Fruit fly (Drosophila melanogaster) whole organism, prepupa: Measurements from ENCODE around the gene EMC10.

Experiments
- Blimp-1 ChIP-seq: fragments of 200-800 bp; sonication (Bioruptor generic); optimal IDR thresholded peaks from 3 replicates; lab custom pipeline; 2017; ENCODE audit warnings: missing biosample characterization, missing genetic modification characterization, mild to moderate bottlenecking, moderate library complexity, missing genetic modification reagents
- CG10631 ChIP-seq: fragments of 200-800 bp; sonication (Bioruptor generic); optimal IDR thresholded peaks from 2 replicates; lab custom pipeline; 2016; ENCODE audit warnings: missing biosample characterization, missing genetic modification characterization
- CG11294 ChIP-seq: fragments of 200-800 bp; sonication (Bioruptor generic); IDR thresholded peaks from 2 replicates; pipeline ENCODE4 v1.3.6; 2022; ENCODE audit warnings: missing biosample characterization, missing genetic modification characterization
- CG11902 ChIP-seq: fragments of 200-800 bp; sonication (Bioruptor generic); optimal IDR thresholded peaks from 3 replicates; lab custom pipeline; 2016; ENCODE audit warnings: missing biosample characterization, missing genetic modification characterization
- CG15336 ChIP-seq: fragments of 200-800 bp; sonication (Bioruptor generic); IDR thresholded peaks from 2 replicates; pipeline ENCODE4 v1.3.6; 2022; ENCODE audit warnings: missing biosample characterization, missing genetic modification characterization
- CG1621 ChIP-seq: fragments of 200-800 bp; sonication (Bioruptor generic); optimal IDR thresholded peaks from 3 replicates; lab custom pipeline; 2018; ENCODE audit warnings: missing biosample characterization, mild to moderate bottlenecking, missing genetic modification characterization
- CG16779 ChIP-seq: fragments of 200-800 bp; sonication (Bioruptor generic); optimal IDR thresholded peaks from 3 replicates; lab custom pipeline; 2017; ENCODE audit warnings: missing biosample characterization, mild to moderate bottlenecking, missing genetic modification characterization
- CG34406 ChIP-seq: fragments of 200-800 bp; sonication (Bioruptor generic); optimal IDR thresholded peaks from 3 replicates; lab custom pipeline; 2016; ENCODE audit warnings: missing biosample characterization, missing genetic modification characterization
- CG3919 ChIP-seq: fragments of 200-800 bp; sonication (Bioruptor generic); optimal IDR thresholded peaks from 3 replicates; lab custom pipeline; 2016; ENCODE audit warnings: missing biosample characterization, missing genetic modification characterization
- CG4318 ChIP-seq: fragments of 200-800 bp; sonication (Bioruptor generic); optimal IDR thresholded peaks from 3 replicates; lab custom pipeline; 2017; ENCODE audit warnings: missing biosample characterization, mild to moderate bottlenecking, missing genetic modification characterization
- CG6276 ChIP-seq: fragments of 200-800 bp; sonication (Bioruptor generic); optimal IDR thresholded peaks from 2 replicates; lab custom pipeline; 2017; ENCODE audit warnings: missing biosample characterization, mild to moderate bottlenecking, missing genetic modification characterization
- CG6792 ChIP-seq: fragments of 200-800 bp; sonication (Bioruptor generic); optimal IDR thresholded peaks from 3 replicates; lab custom pipeline; 2016; ENCODE audit warnings: missing biosample characterization, missing genetic modification characterization
- CG6854 ChIP-seq: fragments of 200-800 bp; sonication (Bioruptor generic); optimal IDR thresholded peaks from 2 replicates; lab custom pipeline; 2017; ENCODE audit warnings: missing biosample characterization, mild to moderate bottlenecking, missing genetic modification characterization
- CG7368 ChIP-seq: fragments of 200-800 bp; sonication (Bioruptor generic); optimal IDR thresholded peaks from 3 replicates; lab custom pipeline; 2016; ENCODE audit warnings: missing biosample characterization, missing genetic modification characterization
- CG8119 ChIP-seq: fragments of 200-800 bp; sonication (Bioruptor generic); IDR thresholded peaks from 3 replicates; pipeline ENCODE4 v1.3.6; 2022; ENCODE audit warnings: missing biosample characterization, missing genetic modification characterization
- CG8319 ChIP-seq: fragments of 200-800 bp; sonication (Bioruptor generic); optimal IDR thresholded peaks from 3 replicates; lab custom pipeline; 2016; ENCODE audit warnings: missing biosample characterization, missing genetic modification characterization
- CG8632 ChIP-seq: fragments of 200-800 bp; sonication (Bioruptor generic); optimal IDR thresholded peaks from 3 replicates; lab custom pipeline; 2016; ENCODE audit warnings: missing biosample characterization, missing genetic modification characterization
- Eip75B ChIP-seq: fragments of 200-800 bp; sonication (Bioruptor generic); optimal IDR thresholded peaks from 3 replicates; lab custom pipeline; 2016; ENCODE audit warnings: missing biosample characterization, missing genetic modification characterization
- Eip78C ChIP-seq: fragments of 200-800 bp; sonication (Bioruptor generic); peaks from one replicate; lab custom pipeline; 2016; ENCODE audit warnings: missing biosample characterization, missing genetic modification characterization
- Eip93F ChIP-seq: fragments of 200-800 bp; sonication (Bioruptor generic); optimal IDR thresholded peaks from 2 replicates; lab custom pipeline; 2016; ENCODE audit warnings: missing biosample characterization, mild to moderate bottlenecking, missing genetic modification characterization
- Ets21C ChIP-seq: fragments of 200-800 bp; sonication (Bioruptor generic); optimal IDR thresholded peaks from 3 replicates; lab custom pipeline; 2016; ENCODE audit warnings: missing biosample characterization, missing genetic modification characterization
- Ets96B ChIP-seq: fragments of 200-800 bp; optimal IDR thresholded peaks from 2 replicates; lab custom pipeline; 2019; ENCODE audit warnings: missing biosample characterization, mild to moderate bottlenecking, missing genetic modification characterization, moderate library complexity
- Hr39 ChIP-seq: fragments of 200-800 bp; sonication (Bioruptor generic); optimal IDR thresholded peaks from 2 replicates; lab custom pipeline; 2016; ENCODE audit warnings: missing biosample characterization, missing genetic modification characterization
- Met ChIP-seq: fragments of 200-800 bp; sonication (Bioruptor generic); optimal IDR thresholded peaks from 3 replicates; lab custom pipeline; 2016; ENCODE audit warnings: missing biosample characterization, missing genetic modification characterization
- Sox14 ChIP-seq: fragments of 200-800 bp; sonication (Bioruptor generic); optimal IDR thresholded peaks from 3 replicates; lab custom pipeline; 2016; ENCODE audit warnings: missing biosample characterization, missing genetic modification characterization
- Sox15 ChIP-seq: fragments of 200-800 bp; sonication (Bioruptor generic); optimal IDR thresholded peaks from 3 replicates; lab custom pipeline; 2016; ENCODE audit warnings: missing biosample characterization, missing genetic modification characterization
- acj6 ChIP-seq: fragments of 200-800 bp; sonication (Bioruptor generic); optimal IDR thresholded peaks from 3 replicates; lab custom pipeline; 2016; ENCODE audit warnings: missing biosample characterization, missing genetic modification characterization
- cyc ChIP-seq: fragments of 200-800 bp; sonication (Bioruptor generic); optimal IDR thresholded peaks from 3 replicates; lab custom pipeline; 2016; ENCODE audit warnings: missing biosample characterization, missing genetic modification characterization
- dsx ChIP-seq: fragments of 200-800 bp; optimal IDR thresholded peaks from 3 replicates; lab custom pipeline; 2019; ENCODE audit warnings: missing biosample characterization, mild to moderate bottlenecking, missing genetic modification characterization, moderate library complexity; ENCODE audit not compliant: poor library complexity, severe bottlenecking
- eg ChIP-seq: fragments of 200-800 bp; sonication (Bioruptor generic); IDR thresholded peaks from 3 replicates; pipeline ENCODE4 v1.3.6; 2022; ENCODE audit warnings: missing biosample characterization, missing genetic modification characterization
- fd85E ChIP-seq: fragments of 200-800 bp; sonication (Bioruptor generic); optimal IDR thresholded peaks from 3 replicates; lab custom pipeline; 2016; ENCODE audit warnings: missing biosample characterization, missing genetic modification characterization
- fkh ChIP-seq: fragments of 200-800 bp; sonication (Bioruptor generic); optimal IDR thresholded peaks from 3 replicates; lab custom pipeline; 2017; ENCODE audit warnings: missing biosample characterization, mild to moderate bottlenecking, missing genetic modification characterization, moderate library complexity
- pdm3 ChIP-seq: fragments of 200-800 bp; sonication (Bioruptor generic); optimal IDR thresholded peaks from 3 replicates; lab custom pipeline; 2016; ENCODE audit warnings: missing biosample characterization, missing genetic modification characterization
- salr ChIP-seq, 2 experiments: fragments of 200-800 bp; sonication (Bioruptor generic); optimal IDR thresholded peaks; 3 replicates each; lab custom pipeline; 2016 to 2018; ENCODE audit warnings: missing biosample characterization in 2 of 2, missing genetic modification characterization in 2 of 2, mild to moderate bottlenecking in 1 of 2
- ss ChIP-seq, 2 experiments: fragments of 200-800 bp; sonication (Bioruptor generic); optimal IDR thresholded peaks; 2 replicates in 1 of 2; 3 replicates in 1 of 2; lab custom pipeline; 2017 to 2018; ENCODE audit warnings: mild to moderate bottlenecking in 2 of 2, missing biosample characterization in 2 of 2, missing genetic modification characterization in 2 of 2, moderate library complexity in 1 of 2
- svp ChIP-seq: fragments of 200-800 bp; sonication (Bioruptor generic); peaks from one replicate; lab custom pipeline; 2016; ENCODE audit warnings: missing biosample characterization, missing genetic modification characterization
- topi ChIP-seq: fragments of 200-800 bp; sonication (Bioruptor generic); optimal IDR thresholded peaks from 3 replicates; lab custom pipeline; 2016; ENCODE audit warnings: missing biosample characterization, missing genetic modification characterization
- vri ChIP-seq: fragments of 200-800 bp; sonication (Bioruptor generic); optimal IDR thresholded peaks from 3 replicates; lab custom pipeline; 2016; ENCODE audit warnings: missing biosample characterization, mild to moderate bottlenecking, missing genetic modification characterization

The EMC10 gene

DNA sequence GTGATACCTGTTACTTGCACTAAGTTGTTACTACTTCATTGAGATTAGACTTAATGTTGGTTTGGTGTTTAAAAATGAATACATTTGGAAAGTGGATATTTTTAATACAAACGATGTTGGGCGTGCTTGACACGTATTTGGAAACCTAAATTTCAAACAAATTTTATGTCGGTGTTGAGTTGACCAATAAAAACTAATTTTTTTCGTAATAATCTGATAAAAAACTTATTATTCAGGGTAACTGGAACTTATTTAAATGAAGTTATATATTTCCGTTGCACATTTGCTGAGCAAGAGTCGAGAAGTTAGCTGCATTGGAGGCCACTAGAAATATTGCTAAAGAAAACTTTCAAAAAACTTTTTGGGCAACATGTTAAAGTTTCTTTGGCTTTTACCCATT is 31.9 kb upstream of the EMC10 start, which contains the start of gene CG33290:
CG33290 (plus strand) TSS at position 301 of the 400 bp plus-strand sequence.
- no peak for TF ChIP-seq CG10631 (GFP tag; lab: Kevin White, UChicago)
- no peak for TF ChIP-seq Hr39 (GFP tag; lab: Kevin White, UChicago)
- TF ChIP-seq Met (GFP tag; lab: Kevin White, UChicago), result no peak
- no peak for TF ChIP-seq ss (GFP tag; optimal IDR thresholded peaks at IDR 0.05; lab: Kevin White, UChicago)
- TF ChIP-seq CG11902 (GFP tag; lab: Kevin White, UChicago), result no peak
- no peak for TF ChIP-seq topi
- TF ChIP-seq Sox15 (GFP tag; lab: Kevin White, UChicago), result no peak
- no peak for TF ChIP-seq acj6 (GFP tag; lab: Kevin White, UChicago)
- TF ChIP-seq CG8632 (GFP tag; lab: Kevin White, UChicago), result no peak
- no peak for TF ChIP-seq CG15336 (GFP tag; lab: Robert Waterston, UW)
- no peak for TF ChIP-seq Eip78C (GFP tag; lab: Kevin White, UChicago)
- TF ChIP-seq CG1621, result no peak
- no peak for TF ChIP-seq CG8119 (GFP tag; lab: Robert Waterston, UW)
- TF ChIP-seq CG16779 (tag; lab: Kevin White, UChicago), result no peak
- no peak for TF ChIP-seq CG6276

DNA sequence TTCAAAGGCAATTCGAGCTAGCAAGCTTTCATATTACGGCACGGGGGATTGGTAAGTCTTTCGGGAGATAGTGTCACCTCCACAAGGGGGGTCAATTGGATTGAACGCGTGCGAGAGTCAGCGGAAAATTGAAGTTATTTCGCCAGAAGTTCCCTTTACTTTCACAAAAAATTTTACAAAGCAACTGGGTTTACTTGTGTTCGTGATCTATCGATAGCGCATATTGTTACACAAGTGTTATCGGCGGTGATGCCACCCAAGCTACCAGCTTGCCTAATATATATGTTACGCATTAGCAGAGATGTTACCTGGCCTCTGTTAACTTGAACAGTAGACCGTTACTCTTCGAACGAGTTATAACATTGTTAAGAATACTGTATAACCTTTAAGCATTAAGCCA is 19.2 kb upstream of the EMC10 start, which contains the start of gene Wnk:
Wnk (minus strand) TSS at position 177 of the 400 bp plus-strand sequence.
- TF ChIP-seq ss (GFP tag; optimal IDR thresholded peaks at IDR 0.05; lab: Kevin White, UChicago), result no peak
- TF ChIP-seq fkh (GFP tag; lab: Kevin White, UChicago), result no peak
- TF ChIP-seq dsx (GFP tag; lab: Kevin White, UChicago), result no peak
- no peak for TF ChIP-seq pdm3 (GFP tag; lab: Kevin White, UChicago)
- no peak for TF ChIP-seq Ets96B
- TF ChIP-seq CG4318 (GFP tag; lab: Kevin White, UChicago), result no peak
- TF ChIP-seq CG8632 (GFP tag; lab: Kevin White, UChicago), result no peak
- TF ChIP-seq fd85E (GFP tag; lab: Kevin White, UChicago), result no peak
- no peak for TF ChIP-seq salr (GFP tag; optimal IDR thresholded peaks at IDR 0.05; lab: Kevin White, UChicago)
- TF ChIP-seq CG10631 (GFP tag; lab: Kevin White, UChicago), result no peak
- TF ChIP-seq Eip75B (GFP tag; lab: Kevin White, UChicago), result no peak
- no peak for TF ChIP-seq Blimp-1
- no peak for TF ChIP-seq Ets21C (GFP tag; lab: Kevin White, UChicago)
- no peak for TF ChIP-seq CG6276
- no peak for TF ChIP-seq CG8119 (GFP tag; lab: Robert Waterston, UW)
- no peak for TF ChIP-seq CG1621
- TF ChIP-seq CG6792 (GFP tag; lab: Kevin White, UChicago), result no peak
- TF ChIP-seq CG6854 (GFP tag; lab: Kevin White, UChicago), result no peak
- TF ChIP-seq CG34406, result no peak
- no peak for TF ChIP-seq svp (GFP tag; lab: Kevin White, UChicago)

DNA sequence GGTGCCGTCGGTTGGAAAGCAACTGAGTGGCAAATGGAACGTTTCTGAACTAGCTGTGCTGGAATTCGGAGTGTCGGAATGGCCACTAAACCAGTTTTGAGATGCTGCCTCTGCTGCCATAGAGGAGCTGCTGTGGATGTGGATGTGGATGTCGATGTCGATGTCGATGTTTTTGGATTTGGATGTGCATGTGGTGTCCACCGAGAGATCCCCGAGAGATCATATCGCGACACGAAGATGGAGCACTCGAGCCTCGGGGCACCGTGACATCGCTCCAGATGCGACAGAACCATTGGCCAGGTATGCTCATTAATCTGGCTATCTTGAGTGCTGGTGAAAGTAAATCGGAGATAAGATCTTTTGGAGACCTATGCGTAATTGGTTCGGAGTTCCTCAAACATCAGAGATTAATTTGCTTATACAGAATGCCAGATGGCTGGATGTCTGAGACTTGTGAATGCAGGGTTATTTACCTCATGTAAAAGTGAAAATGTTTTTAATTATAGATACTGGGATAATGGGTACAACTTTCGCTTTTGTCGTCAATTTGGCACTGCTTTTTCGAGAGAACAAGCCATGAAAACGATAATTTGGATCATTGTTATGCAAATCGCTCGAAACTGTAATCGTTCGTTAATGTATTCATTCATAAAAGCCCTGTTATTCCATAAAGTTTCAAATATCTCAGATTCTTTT is 15.6 kb upstream of the EMC10 start, which contains the start of gene CG7173:
CG7173 (minus strand) TSS at position 51 of the 696 bp plus-strand sequence.
- TF ChIP-seq fkh (GFP tag; lab: Kevin White, UChicago), result no peak
- TF ChIP-seq CG7368 (GFP tag; lab: Kevin White, UChicago), result no peak
- TF ChIP-seq CG3919 (GFP tag; lab: Kevin White, UChicago), result no peak
- TF ChIP-seq Sox14 (GFP tag; lab: Kevin White, UChicago), result no peak

DNA sequence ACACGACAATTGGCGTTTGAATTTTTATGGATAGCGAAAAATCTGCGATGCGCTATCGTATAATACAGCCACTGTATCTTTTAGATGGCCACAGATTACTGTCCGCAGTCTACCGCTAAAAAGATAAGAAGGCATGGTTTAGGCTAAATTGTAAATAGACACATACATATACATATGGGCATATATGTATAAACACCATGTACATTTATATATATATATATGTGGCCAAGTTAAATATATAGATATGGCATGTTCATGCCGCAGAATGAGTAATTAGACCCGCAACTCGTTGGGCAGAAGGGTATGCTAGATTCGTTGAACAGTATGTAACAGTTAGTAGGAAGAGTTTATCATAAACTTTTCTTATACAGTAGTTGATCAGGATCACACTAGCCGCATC is 11.8 kb upstream of the EMC10 start, which contains the start of gene CapaR:
CapaR (minus strand) TSS at position 101 of the 400 bp plus-strand sequence.
- TF ChIP-seq CG16779 (tag; lab: Kevin White, UChicago) (no peak), CG8319 (no peak), CG6792 (GFP tag; lab: Kevin White, UChicago) (no peak), Eip93F (GFP tag; lab: Kevin White, UChicago) (no peak), CG11294 (no peak), CG15336 (GFP tag; lab: Robert Waterston, UW) (no peak), eg (GFP tag; lab: Robert Waterston, UW) (no peak), cyc (GFP tag; lab: Kevin White, UChicago) (no peak), Eip75B (GFP tag; lab: Kevin White, UChicago) (no peak), vri (GFP tag; lab: Kevin White, UChicago) (no peak)
